Worm (Caenorhabditis elegans) whole organism, late embryonic: ENCODE measurements around the gene cpr-4.
A peak's percentile ranks its signal among the peaks of the same experiment; 100 is the strongest.

ENCODE experiments used
- C08G9.2 ChIP-seq: sonication (generic microtip); optimal IDR thresholded peaks from 2 replicates; lab custom pipeline; 2016; ENCODE audit warnings: mild to moderate bottlenecking, missing genetic modification characterization, moderate library complexity, missing compliant biosample characterization
- C38D4.7 ChIP-seq: fragments of 200-800 bp; sonication (Bioruptor generic); optimal IDR thresholded peaks from 2 replicates; lab custom pipeline; 2018; ENCODE audit warnings: mild to moderate bottlenecking, missing genetic modification characterization, moderate library complexity, missing compliant biosample characterization
- K02D7.2 ChIP-seq: sonication (generic microtip); optimal IDR thresholded peaks from 2 replicates; lab custom pipeline; 2017; ENCODE audit warnings: mild to moderate bottlenecking, missing genetic modification characterization, missing compliant biosample characterization
- K09A11.1 ChIP-seq: sonication (generic microtip); optimal IDR thresholded peaks from 2 replicates; lab custom pipeline; 2017; ENCODE audit warnings: antibody characterized with exemption, mild to moderate bottlenecking, missing genetic modification characterization, missing compliant biosample characterization; ENCODE audit not compliant: insufficient read depth
- ahr-1 ChIP-seq: sonication (generic microtip); optimal IDR thresholded peaks from 2 replicates; lab custom pipeline; 2016; ENCODE audit warnings: missing genetic modification characterization, missing compliant biosample characterization
- ceh-19 ChIP-seq: fragments of 200-800 bp; sonication (Bioruptor generic); optimal IDR thresholded peaks from 2 replicates; lab custom pipeline; 2018; ENCODE audit warnings: mild to moderate bottlenecking, missing genetic modification characterization, missing compliant biosample characterization
- ceh-2 ChIP-seq: sonication (generic microtip); optimal IDR thresholded peaks from 2 replicates; lab custom pipeline; 2016; ENCODE audit warnings: missing genotype, missing genetic modification characterization, missing compliant biosample characterization
- ceh-30 ChIP-seq: fragments of 150-350 bp; optimal IDR thresholded peaks from 2 replicates; lab custom pipeline; 2014; ENCODE audit warnings: missing biosample characterization, missing genetic modification characterization
- ceh-9 ChIP-seq: sonication (generic microtip); optimal IDR thresholded peaks from 2 replicates; lab custom pipeline; 2016; ENCODE audit warnings: mild to moderate bottlenecking, missing genetic modification characterization, inconsistent platforms, missing compliant biosample characterization
- che-1 ChIP-seq: sonication (generic microtip); optimal IDR thresholded peaks from 2 replicates; lab custom pipeline; 2016; ENCODE audit warnings: mild to moderate bottlenecking, missing genetic modification characterization, missing compliant biosample characterization
- dmd-4 ChIP-seq: sonication (generic microtip); optimal IDR thresholded peaks from 2 replicates; lab custom pipeline; 2016; ENCODE audit warnings: borderline replicate concordance, missing genetic modification characterization, missing compliant biosample characterization
- dve-1 ChIP-seq: sonication (generic microtip); optimal IDR thresholded peaks from 2 replicates; lab custom pipeline; 2017; ENCODE audit warnings: antibody characterized with exemption, mild to moderate bottlenecking, missing genetic modification characterization, missing compliant biosample characterization
- elt-2 ChIP-seq: sonication (generic microtip); optimal IDR thresholded peaks from 2 replicates; lab custom pipeline; 2016; ENCODE audit warnings: missing genetic modification reagents, missing genetic modification characterization, missing compliant biosample characterization
- fax-1 ChIP-seq: sonication (generic microtip); optimal IDR thresholded peaks from 2 replicates; lab custom pipeline; 2016; ENCODE audit warnings: missing genotype, missing genetic modification characterization, missing compliant biosample characterization
- fkh-6 ChIP-seq: sonication (generic microtip); optimal IDR thresholded peaks from 2 replicates; lab custom pipeline; 2016; ENCODE audit warnings: missing genetic modification characterization, missing compliant biosample characterization
- gmeb-2 ChIP-seq: sonication (generic microtip); optimal IDR thresholded peaks from 2 replicates; lab custom pipeline; 2016; ENCODE audit warnings: missing genetic modification characterization, inconsistent platforms, missing compliant biosample characterization
- hlh-13 ChIP-seq: fragments of 200-800 bp; sonication (Bioruptor generic); optimal IDR thresholded peaks from 2 replicates; lab custom pipeline; 2018; ENCODE audit warnings: mild to moderate bottlenecking, missing genetic modification characterization, missing compliant biosample characterization
- hlh-30 ChIP-seq: sonication (generic microtip); optimal IDR thresholded peaks from 2 replicates; lab custom pipeline; 2017; ENCODE audit warnings: antibody characterized with exemption, missing genetic modification characterization, missing compliant biosample characterization; ENCODE audit not compliant: insufficient read depth
- hlh-6 ChIP-seq: sonication (generic microtip); optimal IDR thresholded peaks from 2 replicates; lab custom pipeline; 2016; ENCODE audit warnings: missing genotype, missing genetic modification characterization, missing compliant biosample characterization
- lim-6 ChIP-seq: sonication (generic microtip); optimal IDR thresholded peaks from 2 replicates; lab custom pipeline; 2016; ENCODE audit warnings: missing genetic modification characterization, missing compliant biosample characterization
- lin-11 ChIP-seq: fragments of 200-800 bp; sonication (Bioruptor generic); optimal IDR thresholded peaks from 2 replicates; lab custom pipeline; 2018; ENCODE audit warnings: mild to moderate bottlenecking, missing genetic modification characterization, missing compliant biosample characterization
- nfya-1 ChIP-seq: sonication (generic microtip); optimal IDR thresholded peaks from 2 replicates; lab custom pipeline; 2017; ENCODE audit warnings: missing genetic modification characterization, mild to moderate bottlenecking, missing compliant biosample characterization, antibody characterized with exemption, moderate library complexity
- nhr-232 ChIP-seq: sonication (generic microtip); optimal IDR thresholded peaks from 2 replicates; lab custom pipeline; 2016; ENCODE audit warnings: missing genetic modification characterization, missing compliant biosample characterization
- npax-4 ChIP-seq: sonication (generic microtip); optimal IDR thresholded peaks from 2 replicates; lab custom pipeline; 2016; ENCODE audit warnings: missing genetic modification characterization, missing compliant biosample characterization
- pha-2 ChIP-seq: sonication (generic microtip); optimal IDR thresholded peaks from 2 replicates; lab custom pipeline; 2017; ENCODE audit warnings: mild to moderate bottlenecking, missing genetic modification characterization, missing compliant biosample characterization
- pros-1 ChIP-seq: fragments of 150-350 bp; optimal IDR thresholded peaks from 2 replicates; lab custom pipeline; 2014; ENCODE audit warnings: missing biosample characterization, missing genetic modification reagents, missing genetic modification characterization
- ref-2 ChIP-seq: sonication (generic microtip); optimal IDR thresholded peaks from 2 replicates; lab custom pipeline; 2016; ENCODE audit warnings: missing genetic modification characterization, missing compliant biosample characterization
- sox-2 ChIP-seq: fragments of 200-800 bp; sonication (Bioruptor generic); IDR thresholded peaks from 2 replicates; pipeline ENCODE4 v1.3.6; 2022; ENCODE audit warnings: missing genetic modification reagents, missing genetic modification characterization, missing compliant biosample characterization
- syd-9 ChIP-seq: sonication (generic microtip); optimal IDR thresholded peaks from 2 replicates; lab custom pipeline; 2016; ENCODE audit warnings: mild to moderate bottlenecking, missing genetic modification characterization, moderate library complexity, missing compliant biosample characterization
- tbx-2 ChIP-seq: sonication (generic microtip); optimal IDR thresholded peaks from 2 replicates; lab custom pipeline; 2016; ENCODE audit warnings: missing genetic modification characterization, missing compliant biosample characterization
- ttx-3 ChIP-seq: sonication (generic microtip); optimal IDR thresholded peaks from 2 replicates; lab custom pipeline; 2016; ENCODE audit warnings: missing genetic modification reagents, missing genetic modification characterization, missing compliant biosample characterization
- unc-3 ChIP-seq, 2 experiments: fragments of 200-800 bp in 1 of 2; sonication (Bioruptor generic) in 1 of 2; sonication (generic microtip) in 1 of 2; conservative IDR thresholded peaks in 1 of 2; optimal IDR thresholded peaks in 1 of 2; 2 replicates each; pipeline versions ENCODE4 v1.3.6 to Lab custom; 2016 to 2022; ENCODE audit warnings: missing compliant biosample characterization in 2 of 2, missing genetic modification characterization in 2 of 2, missing genetic modification reagents in 1 of 2
- unc-86 ChIP-seq: sonication (generic microtip); optimal IDR thresholded peaks from 2 replicates; lab custom pipeline; 2016; ENCODE audit warnings: missing genetic modification characterization, missing compliant biosample characterization

Gene cpr-4

DNA sequence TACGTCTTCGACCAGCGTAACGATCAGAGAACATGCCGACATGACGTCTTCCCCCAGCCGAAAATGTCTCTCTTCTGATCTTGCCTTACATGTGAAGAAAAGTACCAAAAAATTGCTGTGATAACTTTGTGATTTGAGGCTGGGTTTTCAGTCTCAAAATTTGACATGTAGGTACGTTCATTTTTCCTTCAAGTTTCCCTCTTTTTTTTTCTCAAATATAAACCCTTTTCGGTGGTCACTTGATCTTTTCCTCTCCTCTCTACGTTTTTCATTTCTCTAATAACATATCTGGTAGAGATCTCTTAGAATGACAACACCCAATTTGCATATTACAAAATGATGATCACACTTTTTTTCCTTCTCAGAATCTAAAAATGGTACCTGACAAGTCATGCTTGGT is 7.4 kb downstream of the cpr-4 start, which contains the start of gene nhr-37:
Gene nhr-37 (plus strand): TSS at position 301 of the 400 bp plus-strand sequence.
- TF ChIP-seq ceh-2 (tag; lab: Kevin White, UChicago) = no peak
- no peak for TF ChIP-seq lin-11 (tag; lab: Kevin White, UChicago)
- TF ChIP-seq nfya-1 (tag; lab: Kevin White, UChicago) = no peak
- TF ChIP-seq ttx-3 (tag; lab: Kevin White, UChicago) = no peak
- TF ChIP-seq lim-6 (tag; lab: Kevin White, UChicago) = no peak
- TF ChIP-seq fkh-6 (tag; lab: Kevin White, UChicago) = no peak
- no peak for TF ChIP-seq dmd-4 (tag; lab: Kevin White, UChicago)
- TF ChIP-seq fax-1 (tag; lab: Kevin White, UChicago) = no peak
- TF ChIP-seq tbx-2 (tag; lab: Kevin White, UChicago) = no peak
- no peak for TF ChIP-seq ahr-1 (tag; lab: Kevin White, UChicago)
- no peak for TF ChIP-seq ceh-9 (tag; lab: Kevin White, UChicago)

DNA sequence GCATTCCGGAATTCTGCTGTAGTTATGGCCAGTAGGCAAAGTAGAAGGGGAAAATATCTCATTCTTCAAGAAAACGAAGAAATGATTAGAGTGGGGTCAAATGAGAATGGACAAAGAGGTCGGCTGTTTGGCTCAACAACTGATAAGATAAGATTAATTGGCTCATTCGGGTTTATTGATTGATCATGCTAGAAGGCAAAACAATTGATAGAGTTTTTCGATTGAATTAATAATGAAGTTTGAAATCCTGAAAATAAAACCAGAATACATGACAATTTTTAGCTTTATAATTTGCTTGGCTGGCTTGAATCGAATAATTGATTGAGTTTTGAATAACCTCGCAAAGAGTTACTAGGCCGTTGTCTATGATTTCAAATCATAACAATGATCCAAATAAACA is 11.8 kb downstream of the cpr-4 start, which contains the start of gene ppt-1:
Gene ppt-1 (minus strand): TSS at position 101 of the 400 bp plus-strand sequence.
- TF ChIP-seq npax-4 (tag; lab: Kevin White, UChicago) (no peak), elt-2 (tag; lab: Kevin White, UChicago) (peak; percentile 33)

DNA sequence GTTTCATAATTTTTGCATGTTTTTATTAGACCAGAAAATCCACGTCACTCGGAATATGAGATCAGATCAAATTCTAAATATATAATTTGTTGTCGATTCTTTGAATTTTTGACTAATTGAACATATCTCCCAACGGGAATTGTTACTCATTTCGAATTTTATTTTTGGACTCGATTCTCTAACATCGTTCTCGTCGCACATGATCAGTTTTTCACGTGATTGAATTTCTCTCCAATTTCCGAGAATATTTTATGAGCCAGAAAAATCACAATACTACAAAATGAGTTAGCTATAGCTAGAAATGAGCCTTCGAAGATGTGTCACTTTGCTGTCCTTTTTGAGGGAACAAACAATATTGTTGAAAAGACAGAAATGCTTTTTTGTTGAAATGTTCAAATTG is 16.3 kb downstream of the cpr-4 start:
- no peak for TF ChIP-seq C08G9.2 (tag; lab: Kevin White, UChicago)
- no peak for TF ChIP-seq che-1 (tag; lab: Kevin White, UChicago)
- no peak for TF ChIP-seq elt-2 (tag; lab: Kevin White, UChicago)
- no peak for TF ChIP-seq syd-9 (tag; lab: Kevin White, UChicago)
- TF ChIP-seq ceh-2 (tag; lab: Kevin White, UChicago) = no peak
- TF ChIP-seq ceh-30 (tag; lab: Kevin White, UChicago) = no peak
- no peak for TF ChIP-seq hlh-30 (tag; lab: Kevin White, UChicago)
- TF ChIP-seq unc-3 (GFP tag; conservative IDR thresholded peaks at IDR 0.05; lab: Robert Waterston, UW) = no peak
- no peak for TF ChIP-seq unc-3 (tag; optimal IDR thresholded peaks at IDR 0.05; lab: Kevin White, UChicago)
- no peak for TF ChIP-seq unc-86 (tag; lab: Kevin White, UChicago)
- TF ChIP-seq lin-11 (tag; lab: Kevin White, UChicago) = no peak
- no peak for TF ChIP-seq dve-1 (tag; lab: Kevin White, UChicago)
- TF ChIP-seq pros-1 (tag; lab: Kevin White, UChicago) = no peak
- TF ChIP-seq sox-2 = no peak
- TF ChIP-seq ceh-19 = no peak
- TF ChIP-seq nhr-232 = no peak
- TF ChIP-seq K02D7.2 (tag; lab: Kevin White, UChicago) = no peak
- no peak for TF ChIP-seq K09A11.1 (tag; lab: Kevin White, UChicago)
- no peak for TF ChIP-seq gmeb-2 (tag; lab: Kevin White, UChicago)

DNA sequence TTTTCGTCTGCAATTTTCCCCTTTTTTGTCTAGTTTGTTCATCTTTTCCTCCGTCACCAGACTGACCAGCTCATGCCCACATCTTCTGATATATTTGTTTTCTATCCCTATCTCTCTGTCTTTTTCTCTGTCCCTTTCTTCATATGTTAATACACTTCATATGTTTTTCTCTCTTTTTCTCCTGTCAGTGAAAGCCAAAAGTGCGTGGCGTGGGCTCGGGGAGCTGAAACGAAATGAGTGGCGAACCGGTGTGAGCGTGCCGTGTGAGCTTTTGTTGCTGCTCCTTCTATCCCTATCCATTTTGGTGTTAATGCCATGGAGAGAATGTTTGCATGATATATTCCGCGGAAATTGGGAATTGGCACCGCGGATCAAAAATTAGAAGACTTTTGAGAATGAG is 17.4 kb downstream of the cpr-4 start:
- TF ChIP-seq pha-2 (no peak), che-1 (tag; lab: Kevin White, UChicago) (no peak), fax-1 (tag; lab: Kevin White, UChicago) (no peak), C38D4.7 (GFP tag; lab: Kevin White, UChicago) (no peak), hlh-13 (GFP tag; lab: Kevin White, UChicago) (no peak), lim-6 (tag; lab: Kevin White, UChicago) (no peak), unc-3 (GFP tag; conservative IDR thresholded peaks at IDR 0.05; lab: Robert Waterston, UW) (no peak), unc-3 (tag; optimal IDR thresholded peaks at IDR 0.05; lab: Kevin White, UChicago) (no peak), ref-2 (tag; lab: Kevin White, UChicago) (no peak), unc-86 (tag; lab: Kevin White, UChicago) (no peak), hlh-6 (tag; lab: Kevin White, UChicago) (no peak), dve-1 (tag; lab: Kevin White, UChicago) (no peak)
